Fruit fly (Drosophila melanogaster) whole organism, prepupa: Measurements from ENCODE around the gene CG9173.

Experiments used
- CG10631 ChIP-seq: fragments of 200-800 bp; sonication (Bioruptor generic); optimal IDR thresholded peaks from 2 replicates; lab custom pipeline; 2016; ENCODE audit warnings: missing biosample characterization, missing genetic modification characterization
- CG11902 ChIP-seq: fragments of 200-800 bp; sonication (Bioruptor generic); optimal IDR thresholded peaks from 3 replicates; lab custom pipeline; 2016; ENCODE audit warnings: missing biosample characterization, missing genetic modification characterization
- CG1621 ChIP-seq: fragments of 200-800 bp; sonication (Bioruptor generic); optimal IDR thresholded peaks from 3 replicates; lab custom pipeline; 2018; ENCODE audit warnings: missing biosample characterization, mild to moderate bottlenecking, missing genetic modification characterization
- CG16779 ChIP-seq: fragments of 200-800 bp; sonication (Bioruptor generic); optimal IDR thresholded peaks from 3 replicates; lab custom pipeline; 2017; ENCODE audit warnings: missing biosample characterization, mild to moderate bottlenecking, missing genetic modification characterization
- CG31627 ChIP-seq: fragments of 200-800 bp; sonication (Bioruptor generic); optimal IDR thresholded peaks from 3 replicates; lab custom pipeline; 2016; ENCODE audit warnings: missing biosample characterization, missing genetic modification characterization
- CG32006 ChIP-seq: fragments of 200-800 bp; sonication (Bioruptor generic); optimal IDR thresholded peaks from 3 replicates; lab custom pipeline; 2017; ENCODE audit warnings: missing biosample characterization, mild to moderate bottlenecking, missing genetic modification characterization
- CG34406 ChIP-seq: fragments of 200-800 bp; sonication (Bioruptor generic); optimal IDR thresholded peaks from 3 replicates; lab custom pipeline; 2016; ENCODE audit warnings: missing biosample characterization, missing genetic modification characterization
- CG3919 ChIP-seq: fragments of 200-800 bp; sonication (Bioruptor generic); optimal IDR thresholded peaks from 3 replicates; lab custom pipeline; 2016; ENCODE audit warnings: missing biosample characterization, missing genetic modification characterization
- CG4318 ChIP-seq: fragments of 200-800 bp; sonication (Bioruptor generic); optimal IDR thresholded peaks from 3 replicates; lab custom pipeline; 2017; ENCODE audit warnings: missing biosample characterization, mild to moderate bottlenecking, missing genetic modification characterization
- CG6163 ChIP-seq: fragments of 200-800 bp; sonication (Bioruptor generic); IDR thresholded peaks from 3 replicates; pipeline ENCODE4 v1.3.6; 2022; ENCODE audit warnings: missing biosample characterization, missing genetic modification characterization
- CG6276 ChIP-seq: fragments of 200-800 bp; sonication (Bioruptor generic); optimal IDR thresholded peaks from 2 replicates; lab custom pipeline; 2017; ENCODE audit warnings: missing biosample characterization, mild to moderate bottlenecking, missing genetic modification characterization
- CG6792 ChIP-seq: fragments of 200-800 bp; sonication (Bioruptor generic); optimal IDR thresholded peaks from 3 replicates; lab custom pipeline; 2016; ENCODE audit warnings: missing biosample characterization, missing genetic modification characterization
- CG6808 ChIP-seq: fragments of 200-800 bp; sonication (Bioruptor generic); optimal IDR thresholded peaks from 3 replicates; lab custom pipeline; 2017; ENCODE audit warnings: missing biosample characterization, missing genetic modification characterization, mild to moderate bottlenecking, moderate library complexity, missing genetic modification reagents
- CG7368 ChIP-seq: fragments of 200-800 bp; sonication (Bioruptor generic); optimal IDR thresholded peaks from 3 replicates; lab custom pipeline; 2016; ENCODE audit warnings: missing biosample characterization, missing genetic modification characterization
- CG8119 ChIP-seq: fragments of 200-800 bp; sonication (Bioruptor generic); IDR thresholded peaks from 3 replicates; pipeline ENCODE4 v1.3.6; 2022; ENCODE audit warnings: missing biosample characterization, missing genetic modification characterization
- CG8319 ChIP-seq: fragments of 200-800 bp; sonication (Bioruptor generic); optimal IDR thresholded peaks from 3 replicates; lab custom pipeline; 2016; ENCODE audit warnings: missing biosample characterization, missing genetic modification characterization
- CG8632 ChIP-seq: fragments of 200-800 bp; sonication (Bioruptor generic); optimal IDR thresholded peaks from 3 replicates; lab custom pipeline; 2016; ENCODE audit warnings: missing biosample characterization, missing genetic modification characterization
- CG9139 ChIP-seq: fragments of 200-800 bp; sonication (Bioruptor generic); optimal IDR thresholded peaks from 3 replicates; lab custom pipeline; 2017; ENCODE audit warnings: missing biosample characterization, mild to moderate bottlenecking, missing genetic modification characterization
- Eip78C ChIP-seq: fragments of 200-800 bp; sonication (Bioruptor generic); peaks from one replicate; lab custom pipeline; 2016; ENCODE audit warnings: missing biosample characterization, missing genetic modification characterization
- Ets21C ChIP-seq: fragments of 200-800 bp; sonication (Bioruptor generic); optimal IDR thresholded peaks from 3 replicates; lab custom pipeline; 2016; ENCODE audit warnings: missing biosample characterization, missing genetic modification characterization
- Ets96B ChIP-seq: fragments of 200-800 bp; optimal IDR thresholded peaks from 2 replicates; lab custom pipeline; 2019; ENCODE audit warnings: missing biosample characterization, mild to moderate bottlenecking, missing genetic modification characterization, moderate library complexity
- Gug ChIP-seq: fragments of 200-800 bp; sonication (Bioruptor generic); IDR thresholded peaks from 2 replicates; pipeline ENCODE4 v1.3.6; 2022; ENCODE audit warnings: missing biosample characterization, missing genetic modification characterization
- Hr39 ChIP-seq: fragments of 200-800 bp; sonication (Bioruptor generic); optimal IDR thresholded peaks from 2 replicates; lab custom pipeline; 2016; ENCODE audit warnings: missing biosample characterization, missing genetic modification characterization
- Hr4 ChIP-seq: fragments of 200-800 bp; sonication (Bioruptor generic); optimal IDR thresholded peaks from 3 replicates; lab custom pipeline; 2016; ENCODE audit warnings: missing biosample characterization, missing genetic modification characterization
- Lpt ChIP-seq: fragments of 200-800 bp; sonication (Bioruptor generic); optimal IDR thresholded peaks from 3 replicates; lab custom pipeline; 2016; ENCODE audit warnings: missing biosample characterization, missing genetic modification characterization
- Met ChIP-seq: fragments of 200-800 bp; sonication (Bioruptor generic); optimal IDR thresholded peaks from 3 replicates; lab custom pipeline; 2016; ENCODE audit warnings: missing biosample characterization, missing genetic modification characterization
- OdsH ChIP-seq: fragments of 200-800 bp; sonication (Bioruptor generic); optimal IDR thresholded peaks from 3 replicates; lab custom pipeline; 2016; ENCODE audit warnings: missing biosample characterization, missing genetic modification characterization
- Smox ChIP-seq: fragments of 200-800 bp; sonication (Bioruptor generic); optimal IDR thresholded peaks from 3 replicates; lab custom pipeline; 2016; ENCODE audit warnings: missing biosample characterization, missing genetic modification characterization
- Sox15 ChIP-seq: fragments of 200-800 bp; sonication (Bioruptor generic); optimal IDR thresholded peaks from 3 replicates; lab custom pipeline; 2016; ENCODE audit warnings: missing biosample characterization, missing genetic modification characterization
- achi ChIP-seq: fragments of 200-800 bp; sonication (Bioruptor generic); optimal IDR thresholded peaks from 3 replicates; lab custom pipeline; 2016; ENCODE audit warnings: missing biosample characterization, missing genetic modification characterization
- dac ChIP-seq: fragments of 200-800 bp; sonication (Bioruptor generic); optimal IDR thresholded peaks from 2 replicates; lab custom pipeline; 2017; ENCODE audit warnings: missing biosample characterization, mild to moderate bottlenecking, missing genetic modification characterization
- dsx ChIP-seq: fragments of 200-800 bp; optimal IDR thresholded peaks from 3 replicates; lab custom pipeline; 2019; ENCODE audit warnings: missing biosample characterization, mild to moderate bottlenecking, missing genetic modification characterization, moderate library complexity; ENCODE audit not compliant: poor library complexity, severe bottlenecking
- eg ChIP-seq: fragments of 200-800 bp; sonication (Bioruptor generic); IDR thresholded peaks from 3 replicates; pipeline ENCODE4 v1.3.6; 2022; ENCODE audit warnings: missing biosample characterization, missing genetic modification characterization
- esn ChIP-seq: fragments of 200-800 bp; sonication (Bioruptor generic); optimal IDR thresholded peaks from 2 replicates; lab custom pipeline; 2016; ENCODE audit warnings: missing biosample characterization, mild to moderate bottlenecking, missing genetic modification characterization, moderate library complexity
- fd59A ChIP-seq: fragments of 200-800 bp; sonication (Bioruptor generic); optimal IDR thresholded peaks from 2 replicates; lab custom pipeline; 2017; ENCODE audit warnings: missing biosample characterization, mild to moderate bottlenecking, missing genetic modification characterization, missing genetic modification reagents
- fd85E ChIP-seq: fragments of 200-800 bp; sonication (Bioruptor generic); optimal IDR thresholded peaks from 3 replicates; lab custom pipeline; 2016; ENCODE audit warnings: missing biosample characterization, missing genetic modification characterization
- fkh ChIP-seq: fragments of 200-800 bp; sonication (Bioruptor generic); optimal IDR thresholded peaks from 3 replicates; lab custom pipeline; 2017; ENCODE audit warnings: missing biosample characterization, mild to moderate bottlenecking, missing genetic modification characterization, moderate library complexity
- lz ChIP-seq: fragments of 200-800 bp; sonication (Bioruptor generic); optimal IDR thresholded peaks from 3 replicates; lab custom pipeline; 2016; ENCODE audit warnings: missing biosample characterization, missing genetic modification characterization
- net ChIP-seq: fragments of 200-800 bp; sonication (Bioruptor generic); optimal IDR thresholded peaks from 3 replicates; lab custom pipeline; 2016; ENCODE audit warnings: missing biosample characterization, missing genetic modification characterization
- pdm3 ChIP-seq: fragments of 200-800 bp; sonication (Bioruptor generic); optimal IDR thresholded peaks from 3 replicates; lab custom pipeline; 2016; ENCODE audit warnings: missing biosample characterization, missing genetic modification characterization
- salr ChIP-seq, 2 experiments: fragments of 200-800 bp; sonication (Bioruptor generic); optimal IDR thresholded peaks; 3 replicates each; lab custom pipeline; 2016 to 2018; ENCODE audit warnings: missing biosample characterization in 2 of 2, missing genetic modification characterization in 2 of 2, mild to moderate bottlenecking in 1 of 2
- spab ChIP-seq: fragments of 200-800 bp; sonication (Bioruptor generic); optimal IDR thresholded peaks from 2 replicates; lab custom pipeline; 2017; ENCODE audit warnings: missing biosample characterization, mild to moderate bottlenecking, missing genetic modification characterization, missing genetic modification reagents
- ss ChIP-seq, 2 experiments: fragments of 200-800 bp; sonication (Bioruptor generic); optimal IDR thresholded peaks; 2 replicates in 1 of 2; 3 replicates in 1 of 2; lab custom pipeline; 2017 to 2018; ENCODE audit warnings: mild to moderate bottlenecking in 2 of 2, missing biosample characterization in 2 of 2, missing genetic modification characterization in 2 of 2, moderate library complexity in 1 of 2
- svp ChIP-seq: fragments of 200-800 bp; sonication (Bioruptor generic); peaks from one replicate; lab custom pipeline; 2016; ENCODE audit warnings: missing biosample characterization, missing genetic modification characterization
- topi ChIP-seq: fragments of 200-800 bp; sonication (Bioruptor generic); optimal IDR thresholded peaks from 3 replicates; lab custom pipeline; 2016; ENCODE audit warnings: missing biosample characterization, missing genetic modification characterization

The CG9173 gene

dm6 chr3L:1414032-1414431, 9.2 kb downstream of the CG9173 start (continued):
- TF ChIP-seq CG11902 (no peak), CG4318 (GFP tag; lab: Kevin White, UChicago) (peak; percentile 3), CG3919 (GFP tag; lab: Kevin White, UChicago) (no peak), lz (GFP tag; lab: Kevin White, UChicago) (peak; percentile 38), salr (GFP tag; optimal IDR thresholded peaks at IDR 0.05; lab: Kevin White, UChicago) (peak in 1 of 2 experiments; percentile 76), Met (peak; percentile 39), svp (GFP tag; lab: Kevin White, UChicago) (peak; percentile 45), CG6276 (GFP tag; lab: Kevin White, UChicago) (no peak), Hr4 (GFP tag; lab: Kevin White, UChicago) (peak; percentile 19), Hr39 (peak; percentile 22), Gug (no peak), Sox15 (GFP tag; lab: Kevin White, UChicago) (no peak), CG34406 (GFP tag; lab: Kevin White, UChicago) (peak; percentile 53), Lpt (GFP tag; lab: Kevin White, UChicago) (no peak), ss (GFP tag; optimal IDR thresholded peaks at IDR 0.05; lab: Kevin White, UChicago) (peak; percentile 37 to 40)

dm6 chr3L:1410369-1411107, 12.7 kb downstream of the CG9173 start, which contains the start of gene CG9168:
Gene CG9168 (plus strand): TSS chr3L:1411057.
- TF ChIP-seq Hr39 (no peak), Smox (GFP tag; lab: Kevin White, UChicago) (no peak), CG31627 (GFP tag; lab: Kevin White, UChicago) (no peak), Ets21C (GFP tag; lab: Kevin White, UChicago) (no peak), CG6808 (GFP tag; lab: Kevin White, UChicago) (no peak), CG6792 (no peak), OdsH (GFP tag; lab: Kevin White, UChicago) (no peak), ss (GFP tag; optimal IDR thresholded peaks at IDR 0.05; lab: Kevin White, UChicago) (peak in 1 of 2 experiments; percentile 17)

- TF ChIP-seq CG8119: no peak
- no peak for TF ChIP-seq Sox15 (GFP tag; lab: Kevin White, UChicago)
- TF ChIP-seq svp (GFP tag; lab: Kevin White, UChicago): peak; percentile 91
- peak; percentile 84 for TF ChIP-seq Eip78C (GFP tag; lab: Kevin White, UChicago)
- TF ChIP-seq CG32006 (GFP tag; lab: Kevin White, UChicago): no peak
- peak; percentile 14 for TF ChIP-seq CG7368 (GFP tag; lab: Kevin White, UChicago)
- no peak for TF ChIP-seq fkh (GFP tag; lab: Kevin White, UChicago)
- TF ChIP-seq CG9139 (GFP tag; lab: Kevin White, UChicago): no peak
- TF ChIP-seq dac: no peak
- peak; percentile 11 for TF ChIP-seq dsx (GFP tag; lab: Kevin White, UChicago)
- TF ChIP-seq CG8319 (GFP tag; lab: Kevin White, UChicago): peak; percentile 16
- TF ChIP-seq Smox (GFP tag; lab: Kevin White, UChicago): no peak
- peak; percentile 52 for TF ChIP-seq CG3919 (GFP tag; lab: Kevin White, UChicago)
- TF ChIP-seq CG31627 (GFP tag; lab: Kevin White, UChicago): no peak
- no peak for TF ChIP-seq fd59A
- no peak for TF ChIP-seq spab (GFP tag; lab: Kevin White, UChicago)
- no peak for TF ChIP-seq CG10631 (GFP tag; lab: Kevin White, UChicago)
- TF ChIP-seq Ets21C (GFP tag; lab: Kevin White, UChicago): no peak
- TF ChIP-seq CG6163 (GFP tag; lab: Robert Waterston, UW): peak; percentile 44; the same call in 1 of the 3 replicates
- TF ChIP-seq CG11902: peak; percentile 44
- TF ChIP-seq CG8632 (GFP tag; lab: Kevin White, UChicago): no peak
- no peak for TF ChIP-seq esn (GFP tag; lab: Kevin White, UChicago)
- peak; percentile 68 for TF ChIP-seq topi (GFP tag; lab: Kevin White, UChicago)
- TF ChIP-seq net (GFP tag; lab: Kevin White, UChicago): no peak
- TF ChIP-seq CG34406 (GFP tag; lab: Kevin White, UChicago): no peak
- TF ChIP-seq eg (GFP tag; lab: Robert Waterston, UW): no peak
- TF ChIP-seq Hr4 (GFP tag; lab: Kevin White, UChicago): no peak
- no peak for TF ChIP-seq CG16779 (tag; lab: Kevin White, UChicago)
- no peak for TF ChIP-seq fd85E
- TF ChIP-seq pdm3 (GFP tag; lab: Kevin White, UChicago): no peak
- no peak for TF ChIP-seq Gug
- TF ChIP-seq salr (GFP tag; optimal IDR thresholded peaks at IDR 0.05; lab: Kevin White, UChicago): no peak
- peak; percentile 44 for TF ChIP-seq achi (GFP tag; lab: Kevin White, UChicago)
- TF ChIP-seq CG6792: no peak
- TF ChIP-seq Ets96B: peak; percentile 18
- TF ChIP-seq CG1621 (tag; lab: Kevin White, UChicago): no peak
Measured at dm6 chr3L:1408093-1408492, 15.2 kb downstream of the CG9173 start.
